Worm (Caenorhabditis elegans): ENCODE results near the gene col-93.

DNA sequence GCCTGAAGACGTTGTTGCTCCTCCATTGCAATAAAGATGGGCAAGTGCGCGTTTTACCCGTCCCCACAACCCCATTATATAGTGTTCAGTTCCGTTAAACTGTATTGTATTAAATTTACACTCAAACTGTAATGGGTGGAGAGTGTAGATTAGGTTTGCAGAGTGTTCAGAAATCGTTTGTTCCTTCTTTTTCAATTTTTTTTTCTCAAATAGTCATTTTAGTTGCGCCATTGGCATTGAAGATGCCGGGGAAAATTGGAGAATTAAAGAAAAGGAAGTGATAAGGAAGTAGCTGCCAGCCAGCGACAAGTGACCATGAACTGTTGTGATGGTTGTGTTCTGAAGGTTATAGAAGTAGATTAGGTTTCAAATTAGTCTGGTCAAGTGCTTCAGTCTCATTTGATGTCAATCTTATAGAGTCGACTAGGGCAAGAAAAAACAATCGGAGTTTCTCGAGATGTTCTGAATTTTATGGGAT lies at the start of gene col-93:
- TF ChIP-seq pat-9 (tag; optimal IDR thresholded peaks at IDR 0.05): no peak
- no peak for TF ChIP-seq hlh-13 (GFP tag; optimal IDR thresholded peaks at IDR 0.05)
- TF ChIP-seq hlh-30 (tag; optimal IDR thresholded peaks at IDR 0.05; ENCODE audit: insufficient read depth): no peak
- no peak for TF ChIP-seq nhr-232 (tag; optimal IDR thresholded peaks at IDR 0.05)
- TF ChIP-seq nhr-11 (tag; optimal IDR thresholded peaks at IDR 0.05): no peak
- no peak for TF ChIP-seq ceh-2 (tag; optimal IDR thresholded peaks at IDR 0.05)
- TF ChIP-seq ceh-9 (tag; optimal IDR thresholded peaks at IDR 0.05): no peak
- TF ChIP-seq C38D4.7 (GFP tag; optimal IDR thresholded peaks at IDR 0.05): no peak
- TF ChIP-seq hlh-15 (tag; optimal IDR thresholded peaks at IDR 0.05): no peak
- TF ChIP-seq hlh-8 (tag; optimal IDR thresholded peaks at IDR 0.05): no peak
- TF ChIP-seq unc-55 (GFP tag; optimal IDR thresholded peaks at IDR 0.05): no peak
